Worm (Caenorhabditis elegans): ENCODE measurements around the gene K11D12.11.

The K11D12.11 gene

DNA sequence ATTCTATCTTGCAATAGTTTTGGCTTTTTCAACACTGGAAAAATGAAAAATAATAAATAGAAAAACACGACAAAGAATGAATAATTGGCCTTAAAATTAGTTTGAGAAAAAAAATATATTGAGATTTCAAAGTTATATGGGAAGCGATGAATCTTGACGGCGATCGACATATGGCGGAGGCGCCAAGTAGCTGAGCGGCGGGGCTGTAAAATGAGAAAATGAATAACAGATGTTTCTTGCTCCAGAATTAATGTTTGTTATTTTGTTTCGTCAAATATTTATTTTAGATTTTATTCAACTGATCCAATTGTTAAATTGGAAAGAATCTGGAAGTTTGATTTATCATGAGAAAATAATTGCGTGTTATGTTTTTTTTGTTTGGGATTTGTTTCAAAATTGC is at the start of gene K11D12.11:
K11D12.11 (minus strand) TSS at position 42 of the 400 bp plus-strand sequence.
- no peak for TF ChIP-seq gmeb-1 (tag; optimal IDR thresholded peaks at IDR 0.05)
- no peak for TF ChIP-seq ama-1 (optimal IDR thresholded peaks at IDR 0.05)
- no peak for TF ChIP-seq sma-3 (GFP tag; optimal IDR thresholded peaks at IDR 0.05)
- no peak for TF ChIP-seq peb-1 (tag; optimal IDR thresholded peaks at IDR 0.05)
- TF ChIP-seq nhr-12 (tag; optimal IDR thresholded peaks at IDR 0.05) = no peak
- no peak for TF ChIP-seq mbf-1 (tag; optimal IDR thresholded peaks at IDR 0.05)
- no peak for TF ChIP-seq F13H6.1 (tag; optimal IDR thresholded peaks at IDR 0.05)
- no peak for TF ChIP-seq nhr-6 (tag; optimal IDR thresholded peaks at IDR 0.05)

ce11 chrV:5088311-5088710 is 48.9 kb upstream of the K11D12.11 start:
- no peak for TF ChIP-seq ceh-82 (tag; optimal IDR thresholded peaks at IDR 0.05)
- TF ChIP-seq ztf-4 (tag; optimal IDR thresholded peaks at IDR 0.05) = no peak
- TF ChIP-seq nhr-12 (tag; optimal IDR thresholded peaks at IDR 0.05) = no peak
- no peak for TF ChIP-seq alr-1 (tag; optimal IDR thresholded peaks at IDR 0.05)
- TF ChIP-seq sma-9 (GFP tag; optimal IDR thresholded peaks at IDR 0.05) = peak; percentile 35
- TF ChIP-seq sma-9 (tag; optimal IDR thresholded peaks at IDR 0.05) = no peak
- TF ChIP-seq lsy-2 (tag; optimal IDR thresholded peaks at IDR 0.05) = no peak
- peak; percentile 39 for TF ChIP-seq sem-4 (tag; optimal IDR thresholded peaks at IDR 0.05)
- no peak for TF ChIP-seq nhr-237 (tag; optimal IDR thresholded peaks at IDR 0.05)

- no peak for TF ChIP-seq nhr-23 (tag; optimal IDR thresholded peaks at IDR 0.05)
- peak; percentile 82 for TF ChIP-seq sma-9 (GFP tag; optimal IDR thresholded peaks at IDR 0.05)
- TF ChIP-seq sma-9 (tag; optimal IDR thresholded peaks at IDR 0.05) = no peak
- no peak for TF ChIP-seq peb-1 (tag; optimal IDR thresholded peaks at IDR 0.05)
- TF ChIP-seq blmp-1 (tag; optimal IDR thresholded peaks at IDR 0.05; ENCODE audit: insufficient read depth) = no peak
- no peak for TF ChIP-seq ztf-4 (tag; optimal IDR thresholded peaks at IDR 0.05)
- no peak for TF ChIP-seq alr-1 (tag; optimal IDR thresholded peaks at IDR 0.05)
- no peak for TF ChIP-seq dmd-4 (tag; optimal IDR thresholded peaks at IDR 0.05)
- TF ChIP-seq zag-1 (tag; optimal IDR thresholded peaks at IDR 0.05) = no peak
- no peak for TF ChIP-seq mdl-1 (tag; optimal IDR thresholded peaks at IDR 0.05)
- no peak for TF ChIP-seq Y55F3AM.14 (GFP tag; optimal IDR thresholded peaks at IDR 0.05)
- TF ChIP-seq unc-39 (tag; optimal IDR thresholded peaks at IDR 0.05) = no peak
- TF ChIP-seq egl-27 (tag; optimal IDR thresholded peaks at IDR 0.05) = no peak
- TF ChIP-seq skn-1 (tag; optimal IDR thresholded peaks at IDR 0.05) = no peak
- TF ChIP-seq unc-62 (GFP tag; optimal IDR thresholded peaks at IDR 0.05) = no peak
- peak; percentile 25 for TF ChIP-seq C34F6.9 (tag; optimal IDR thresholded peaks at IDR 0.05)
- TF ChIP-seq ztf-1 (GFP tag; conservative IDR thresholded peaks at IDR 0.05) = no peak
- TF ChIP-seq gmeb-1 (tag; optimal IDR thresholded peaks at IDR 0.05) = no peak
- TF ChIP-seq fos-1 (tag; optimal IDR thresholded peaks at IDR 0.05) = peak; percentile 10
- no peak for TF ChIP-seq ceh-16 (tag; optimal IDR thresholded peaks at IDR 0.05)
- peak; percentile 57 for TF ChIP-seq unc-55 (GFP tag; optimal IDR thresholded peaks at IDR 0.05)
- TF ChIP-seq nhr-77 (tag; optimal IDR thresholded peaks at IDR 0.05) = no peak
- no peak for TF ChIP-seq lin-13 (GFP tag; optimal IDR thresholded peaks at IDR 0.05)
- TF ChIP-seq nhr-11 (tag; optimal IDR thresholded peaks at IDR 0.05) = no peak
- no peak for TF ChIP-seq ZK546.5 (tag; optimal IDR thresholded peaks at IDR 0.05)
- TF ChIP-seq nhr-129 (tag; optimal IDR thresholded peaks at IDR 0.05) = peak; percentile 97
- TF ChIP-seq R02D3.7 (tag; optimal IDR thresholded peaks at IDR 0.05) = no peak
- TF ChIP-seq lsy-2 (tag; optimal IDR thresholded peaks at IDR 0.05) = peak in 1 of 2 experiments; percentile 45
- TF ChIP-seq sem-4 (tag; optimal IDR thresholded peaks at IDR 0.05) = peak; percentile 10
- TF ChIP-seq nhr-21 (tag; optimal IDR thresholded peaks at IDR 0.05) = no peak
- no peak for TF ChIP-seq nhr-10 (tag; optimal IDR thresholded peaks at IDR 0.05)
- TF ChIP-seq elt-3 (tag; optimal IDR thresholded peaks at IDR 0.05) = no peak
- TF ChIP-seq nhr-6 (tag; optimal IDR thresholded peaks at IDR 0.05) = no peak
- TF ChIP-seq ama-1 (optimal IDR thresholded peaks at IDR 0.05) = no peak
- no peak for TF ChIP-seq elt-1 (tag; optimal IDR thresholded peaks at IDR 0.05)
- TF ChIP-seq nhr-237 (tag; optimal IDR thresholded peaks at IDR 0.05) = no peak
- no peak for TF ChIP-seq nhr-25 (tag; optimal IDR thresholded peaks at IDR 0.05)
- no peak for TF ChIP-seq sma-3 (GFP tag; optimal IDR thresholded peaks at IDR 0.05)
- TF ChIP-seq nhr-12 (tag; optimal IDR thresholded peaks at IDR 0.05) = no peak
- TF ChIP-seq mab-5 (tag; optimal IDR thresholded peaks at IDR 0.05) = no peak
- TF ChIP-seq snpc-4 (tag; optimal IDR thresholded peaks at IDR 0.05) = no peak
- TF ChIP-seq lin-11 (tag; optimal IDR thresholded peaks at IDR 0.05) = no peak
- no peak for TF ChIP-seq aly-2 (tag; optimal IDR thresholded peaks at IDR 0.05)
- no peak for TF ChIP-seq lin-39 (tag; optimal IDR thresholded peaks at IDR 0.05)
Measured at ce11 chrV:5086919-5087404, 47.6 kb upstream of the K11D12.11 start, which contains the start of gene Y58A7A.5. Y58A7A.5 (minus strand) TSS chrV:5086969.
